Worm (Caenorhabditis elegans): Measurements from ENCODE around the gene F08B12.4.
A peak's percentile ranks its signal among the peaks of the same experiment; 100 is the strongest.

DNA sequence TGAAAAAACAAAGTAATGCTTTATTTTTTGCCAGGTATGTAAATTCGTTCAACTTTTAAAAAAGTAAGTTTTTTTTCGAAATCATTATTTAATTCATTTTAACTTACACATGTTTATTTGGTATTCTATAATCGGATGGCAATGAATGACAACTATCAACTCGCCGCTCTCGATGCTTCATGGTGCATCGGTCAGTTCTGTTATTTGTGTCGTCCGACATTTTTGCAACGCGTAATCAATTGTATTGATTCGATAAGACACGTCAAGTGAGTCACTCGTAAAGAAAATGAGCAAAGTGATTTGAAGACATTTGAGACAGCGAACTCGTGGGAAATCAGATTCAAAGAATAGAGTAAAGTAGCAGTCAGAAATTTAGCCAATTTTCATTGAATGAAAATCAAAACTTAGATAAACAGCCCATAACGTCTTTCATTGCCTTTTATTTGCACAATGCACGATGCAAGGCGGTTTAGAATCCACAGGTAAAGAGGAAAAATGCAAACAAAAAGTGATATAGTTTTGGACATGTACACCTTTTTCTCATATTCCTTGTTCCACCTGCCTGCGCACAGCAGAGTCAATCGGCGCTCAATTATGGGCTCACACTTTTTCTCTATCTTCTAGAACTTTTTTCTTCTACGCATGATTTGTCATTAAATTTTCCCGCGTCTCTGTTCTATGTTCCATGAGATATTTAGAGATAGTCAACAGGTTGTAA is 6.9 kb downstream of the F08B12.4 start:
- no peak for TF ChIP-seq ceh-79 (tag; optimal IDR thresholded peaks at IDR 0.05)
- no peak for TF ChIP-seq hrde-1 (tag; optimal IDR thresholded peaks at IDR 0.05; ENCODE audit: borderline replicate concordance)
- no peak for TF ChIP-seq chd-7 (tag; optimal IDR thresholded peaks at IDR 0.05)
- no peak for TF ChIP-seq F23B12.7 (tag; optimal IDR thresholded peaks at IDR 0.05; ENCODE audit: insufficient read depth)
- no peak for TF ChIP-seq bed-1 (GFP tag; IDR thresholded peaks at IDR 0.05)
- TF ChIP-seq nhr-80 (tag; optimal IDR thresholded peaks at IDR 0.05) = peak; percentile 69

Data from whole organism, young adult.